Worm (Caenorhabditis elegans) whole organism, dauer: ENCODE data around the gene Y57A10A.14.

ENCODE experiments used
- unc-62 ChIP-seq: sonication (generic microtip); optimal IDR thresholded peaks from 2 replicates; lab custom pipeline; 2017; ENCODE audit warnings: missing biosample characterization, missing genetic modification reagents, missing genetic modification characterization

Y57A10A.14 gene

DNA sequence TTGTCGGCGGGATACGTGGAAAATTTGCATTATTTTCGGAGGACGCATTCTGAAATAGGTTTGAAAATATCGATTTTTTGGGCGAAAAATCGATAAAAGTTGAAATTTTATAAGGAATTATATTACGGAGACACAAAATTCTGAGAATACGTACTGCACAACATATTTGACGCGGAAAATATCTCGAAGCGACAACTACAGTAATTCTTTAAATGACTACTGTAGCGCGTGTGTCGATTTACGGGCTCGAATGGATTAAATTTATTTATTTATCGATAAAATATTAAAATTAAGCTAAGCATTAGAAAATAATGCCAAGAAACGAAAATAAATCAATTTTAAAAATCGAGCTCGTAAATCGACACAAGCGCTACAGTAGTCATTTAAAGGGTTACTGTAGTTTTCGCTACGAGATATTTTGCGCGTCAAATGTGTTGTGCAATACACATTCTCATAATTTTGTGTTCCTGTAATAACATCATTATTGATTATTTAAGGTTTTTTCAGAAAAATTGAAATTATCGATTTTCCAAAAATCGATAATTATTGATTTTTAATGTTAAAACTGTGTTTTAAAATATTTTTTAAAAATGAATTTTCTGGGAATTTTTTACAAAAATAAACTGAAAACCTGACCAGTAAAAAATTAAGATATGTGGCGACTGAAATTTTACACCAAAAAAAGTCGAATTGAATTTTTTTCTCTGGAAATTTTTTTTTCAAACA, 14.3 kb downstream of the Y57A10A.14 start, which contains the start of gene polg-1:
Gene polg-1, minus strand, starts transcription at position 51 of the 726 bp plus-strand sequence.
- no peak for TF ChIP-seq unc-62 (GFP tag; lab: Kevin White, UChicago)

DNA sequence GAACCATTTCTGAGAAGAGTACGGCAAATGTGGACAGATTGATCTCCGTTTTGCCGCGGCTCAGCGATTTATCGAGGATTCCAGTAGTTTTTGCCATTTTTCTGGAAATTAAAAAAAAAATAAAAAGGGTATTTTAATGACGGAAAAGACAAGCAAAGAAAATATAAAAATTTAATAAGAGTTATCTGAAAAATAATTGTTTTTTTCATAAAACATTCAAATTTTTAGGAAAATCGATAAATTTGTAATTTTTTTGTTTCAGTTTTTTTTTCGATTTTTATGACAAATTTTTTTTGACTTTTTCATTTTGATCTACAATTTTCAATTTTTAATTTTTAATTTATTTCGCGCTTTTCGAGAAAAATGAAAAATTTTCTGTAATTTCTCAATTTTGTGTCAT, 16.5 kb downstream of the Y57A10A.14 start, which contains the start of gene trpp-5:
Gene trpp-5, minus strand, starts transcription at position 101 of the 400 bp plus-strand sequence.
- no peak for TF ChIP-seq unc-62 (GFP tag; lab: Kevin White, UChicago)

DNA sequence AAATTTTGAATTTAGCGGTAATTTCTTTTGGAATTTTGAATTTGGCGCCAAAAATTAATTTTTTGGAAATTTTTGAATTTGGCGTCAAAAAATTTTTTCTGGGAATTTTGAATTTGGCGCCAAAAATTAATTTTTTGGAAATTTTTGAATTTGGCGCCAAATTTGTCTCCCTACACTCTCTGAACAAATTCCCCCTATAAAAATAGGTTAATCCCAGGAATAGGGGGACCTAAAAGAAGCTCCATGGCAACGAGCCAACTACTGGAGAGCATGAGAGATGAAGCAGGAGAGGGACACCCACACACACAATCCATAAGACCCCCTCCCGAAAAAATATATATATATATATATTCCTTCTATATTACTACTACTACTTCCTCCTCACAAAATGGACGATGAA, 17.2 kb downstream of the Y57A10A.14 start, which contains the start of gene aqp-12:
Gene aqp-12, plus strand, starts transcription at position 301 of the 400 bp plus-strand sequence.
- TF ChIP-seq unc-62 (GFP tag; lab: Kevin White, UChicago): no peak

DNA sequence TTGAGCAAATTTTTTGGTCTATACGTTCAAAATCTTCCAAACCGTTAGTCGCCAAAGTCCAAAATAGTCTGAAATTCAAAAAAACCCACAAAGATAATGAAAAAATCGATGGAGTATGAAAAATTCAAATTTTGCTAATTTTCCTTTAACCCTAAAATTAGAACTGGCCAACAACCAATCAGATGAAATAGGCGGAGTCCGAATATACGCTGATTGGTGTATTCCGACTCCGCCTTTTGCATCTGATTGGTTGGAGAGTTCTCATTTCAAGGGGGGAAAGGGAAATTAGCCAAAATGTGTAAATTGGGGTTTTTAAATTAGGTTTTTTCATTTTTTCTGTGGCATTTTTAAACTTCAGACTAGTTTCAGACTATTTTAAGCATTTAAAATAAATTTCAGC, 18.9 kb downstream of the Y57A10A.14 start:
- no peak for TF ChIP-seq unc-62 (GFP tag; lab: Kevin White, UChicago)

DNA sequence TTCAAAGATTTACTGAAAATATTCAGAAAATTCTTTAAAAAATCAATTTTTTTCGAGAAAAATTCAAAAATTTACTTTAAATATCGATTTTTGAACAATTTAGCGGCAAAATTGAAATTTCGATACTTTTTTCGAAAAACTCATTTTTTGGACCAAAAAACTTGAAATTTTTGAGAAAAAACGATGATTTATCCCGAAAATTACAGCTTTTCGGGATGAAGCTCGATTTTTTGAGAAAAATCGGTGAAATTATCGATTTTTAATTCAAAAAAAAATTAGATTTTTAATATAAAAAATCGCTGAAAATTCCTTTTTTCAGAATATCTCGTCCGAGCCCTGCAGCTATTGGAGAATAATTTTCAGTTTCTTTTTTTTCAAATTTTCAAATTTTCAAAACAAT, 23.0 kb downstream of the Y57A10A.14 start:
- no peak for TF ChIP-seq unc-62 (GFP tag; lab: Kevin White, UChicago)

DNA sequence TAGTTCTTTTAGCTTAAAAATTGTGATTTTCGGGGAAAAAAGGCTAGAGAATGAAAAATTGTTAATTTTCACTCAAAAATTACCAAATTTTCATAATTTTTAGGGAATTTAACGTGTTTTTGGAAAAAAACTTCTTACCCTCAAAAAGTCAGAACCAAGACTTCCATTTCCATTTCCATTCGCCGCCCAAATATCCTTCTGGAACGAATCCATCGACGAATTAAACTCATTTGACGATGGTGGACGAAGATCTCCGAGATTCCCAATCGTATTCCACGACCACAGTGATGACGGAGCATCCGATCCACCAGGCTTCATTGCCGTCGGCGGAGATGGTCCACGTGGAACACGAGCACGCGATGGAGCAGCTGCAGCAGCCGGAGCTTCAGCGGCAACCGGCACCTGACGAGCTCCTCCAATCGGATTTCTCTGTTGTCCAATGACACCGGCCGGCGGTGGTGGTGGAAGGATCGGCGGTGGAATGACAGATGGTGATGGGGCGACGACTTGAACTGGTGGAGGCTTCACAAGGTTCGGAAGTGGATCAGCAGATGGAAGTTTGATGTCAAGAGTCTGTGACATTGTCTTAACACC, 26.0 kb downstream of the Y57A10A.14 start:
- TF ChIP-seq unc-62 (GFP tag; lab: Kevin White, UChicago): no peak

DNA sequence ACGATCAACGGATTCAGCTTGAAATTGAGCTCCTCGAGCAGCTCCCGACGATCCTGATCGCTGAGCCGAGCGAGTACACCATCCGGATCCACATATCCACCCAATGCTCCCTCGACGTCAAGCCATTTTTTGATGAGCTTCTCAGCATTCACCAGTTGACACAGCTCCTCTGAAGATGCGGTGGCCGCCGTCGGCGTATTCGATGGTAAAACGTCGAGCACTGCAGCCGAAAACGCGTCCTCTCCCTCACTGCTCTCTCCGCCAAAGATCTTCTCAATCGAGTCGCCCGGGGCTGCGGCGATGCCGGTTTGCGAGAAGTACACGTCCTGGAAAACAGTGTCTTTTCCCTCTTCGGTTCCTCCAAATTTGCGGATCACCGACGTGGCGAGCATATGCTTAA, 28.8 kb downstream of the Y57A10A.14 start:
- TF ChIP-seq unc-62 (GFP tag; lab: Kevin White, UChicago): no peak

DNA sequence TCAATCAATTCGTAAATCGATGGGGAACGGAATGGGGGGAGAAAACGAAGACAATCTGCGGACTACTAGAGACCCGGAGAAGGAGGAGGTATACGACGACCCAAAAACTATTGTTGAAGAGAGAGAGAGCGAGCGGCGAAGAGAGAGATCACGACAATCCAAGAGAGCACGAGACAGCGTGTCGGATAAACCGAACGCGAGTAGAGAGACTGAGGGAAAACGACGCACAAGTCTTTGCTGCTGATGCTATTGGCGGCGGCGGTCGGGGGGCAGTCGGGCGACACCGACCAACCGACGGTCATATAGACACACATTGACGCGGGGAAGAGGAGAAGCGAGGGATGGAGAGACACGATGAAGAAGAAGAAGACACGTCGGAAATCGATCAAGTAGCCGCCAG, 36.8 kb downstream of the Y57A10A.14 start:
- no peak for TF ChIP-seq unc-62 (GFP tag; lab: Kevin White, UChicago)

DNA sequence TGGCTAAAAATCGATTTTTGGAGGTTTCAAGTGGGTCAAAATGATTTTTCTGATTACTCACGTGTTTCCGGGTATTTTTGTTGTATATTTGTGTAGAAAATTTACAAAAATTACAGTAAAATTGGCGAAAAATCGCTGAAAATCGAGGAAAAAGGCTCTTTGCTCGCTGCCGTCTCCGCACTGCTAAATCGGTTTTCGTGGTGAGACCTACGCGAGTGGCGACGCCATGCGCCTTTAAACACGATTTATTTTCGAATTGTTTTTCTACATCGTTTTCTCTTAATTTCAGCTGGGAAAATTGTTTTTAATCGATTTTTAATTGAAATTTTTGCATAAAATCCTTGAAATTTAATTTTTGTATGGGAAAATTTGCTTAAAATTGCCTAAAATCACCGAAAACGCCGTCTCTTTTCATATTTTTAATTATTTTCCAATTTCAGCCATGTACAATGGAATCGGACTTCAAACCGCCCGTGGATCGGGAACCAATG, 39.2 kb downstream of the Y57A10A.14 start, which contains the start of the genes pqn-87 and rsr-2:
Gene pqn-87, minus strand, starts transcription at position 171 of the 491 bp plus-strand sequence.
Gene rsr-2, plus strand, starts transcription at position 441 of the 491 bp plus-strand sequence.
- no peak for TF ChIP-seq unc-62 (GFP tag; lab: Kevin White, UChicago)

DNA sequence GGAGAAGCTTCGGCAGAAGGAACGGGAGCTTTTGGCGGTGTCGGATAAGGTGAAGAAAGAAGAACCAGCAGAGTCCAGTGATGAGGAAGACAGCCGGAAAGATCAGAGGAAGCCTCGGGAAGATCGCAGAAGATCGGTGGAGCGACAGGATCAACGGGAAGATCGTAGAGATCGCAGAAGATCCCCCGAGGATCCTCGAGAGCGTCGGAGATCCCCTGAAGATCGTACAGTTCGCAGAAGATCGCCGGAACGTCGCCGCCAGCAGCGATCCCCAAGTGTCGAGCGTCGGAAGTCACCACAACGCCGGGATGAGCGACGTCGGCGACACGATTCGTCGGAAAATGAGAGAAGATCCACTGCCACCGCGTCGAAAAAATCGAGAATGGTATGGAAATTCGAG, 40.5 kb downstream of the Y57A10A.14 start:
- TF ChIP-seq unc-62 (GFP tag; lab: Kevin White, UChicago): no peak

DNA sequence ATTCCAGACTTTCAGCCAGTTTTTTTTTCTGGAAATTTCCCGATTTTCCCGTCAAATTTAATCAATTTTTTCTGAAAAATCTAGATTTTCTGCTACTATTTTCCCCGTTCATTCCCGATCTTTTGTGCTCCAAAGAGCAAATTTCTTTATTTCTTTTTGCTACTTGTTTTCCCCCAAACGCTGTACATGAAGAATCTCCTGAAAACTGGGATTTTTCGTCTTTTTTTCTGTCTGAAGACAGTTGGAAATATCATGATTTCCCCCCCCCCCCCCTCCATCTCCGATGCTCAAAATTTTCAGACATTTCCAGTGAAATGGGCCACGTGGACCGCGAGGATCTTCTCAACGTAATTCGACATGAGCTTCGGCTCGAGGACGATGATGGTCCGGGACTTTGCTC, 42.3 kb downstream of the Y57A10A.14 start, which contains the start of gene sinh-1:
Gene sinh-1, plus strand, starts transcription at position 301 of the 400 bp plus-strand sequence.
- no peak for TF ChIP-seq unc-62 (GFP tag; lab: Kevin White, UChicago)

DNA sequence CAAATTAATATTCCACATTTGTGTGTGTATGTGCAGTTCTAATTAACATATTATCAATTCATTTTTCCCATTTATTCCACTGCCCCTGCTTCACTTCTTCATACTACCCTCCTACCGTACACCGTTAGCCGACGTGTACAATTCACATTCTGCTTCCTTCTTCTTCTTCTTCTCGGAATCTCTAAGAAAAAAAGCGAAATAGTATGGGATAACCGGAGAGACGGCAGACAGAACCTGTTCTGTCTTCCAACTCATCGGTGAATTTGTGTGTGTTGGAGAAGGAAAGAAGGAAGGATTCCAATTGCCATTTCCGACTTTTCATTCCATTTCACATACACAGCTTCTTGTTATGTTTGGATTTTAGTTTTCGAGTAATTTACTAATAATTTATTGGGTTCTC, 51.8 kb downstream of the Y57A10A.14 start:
- no peak for TF ChIP-seq unc-62 (GFP tag; lab: Kevin White, UChicago)
